Fruit fly (Drosophila melanogaster): ENCODE data around the gene CG45101.
A peak's percentile ranks its signal among the peaks of the same experiment; 100 is the strongest.

CG45101 gene

DNA sequence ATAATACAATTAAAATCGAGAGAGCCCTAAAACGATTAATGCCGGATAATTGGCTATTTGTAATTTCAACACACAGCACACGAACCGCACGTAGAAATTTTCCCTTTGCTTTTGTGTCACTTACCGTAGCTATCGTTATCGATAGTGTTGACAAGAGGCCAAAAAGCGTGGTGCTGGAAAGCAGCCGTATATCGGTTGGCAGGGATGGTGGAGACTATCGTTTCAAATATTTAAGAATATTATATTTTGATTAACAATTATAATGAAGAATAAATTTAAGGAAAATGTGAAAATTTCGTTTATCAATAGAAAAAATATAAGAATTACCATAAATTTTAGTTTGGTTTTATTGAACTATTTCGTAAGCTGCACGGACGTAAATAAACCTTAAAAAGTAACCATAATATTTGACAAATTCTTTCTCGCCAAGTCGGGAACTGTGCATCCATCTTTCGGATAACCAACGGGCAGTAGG is 28.3 kb downstream of the CG45101 start, which contains the start of gene JIL-1 (continued):
- TF ChIP-seq CG13287 (GFP tag; IDR thresholded peaks at IDR 0.05; ENCODE audit: partially characterized antibody) (peak; percentile 88), shn (GFP tag; optimal IDR thresholded peaks at IDR 0.05) (no peak), CG30431 (GFP tag; optimal IDR thresholded peaks at IDR 0.05) (no peak), psq (GFP tag; optimal IDR thresholded peaks at IDR 0.05) (peak; percentile 88), Hmx (GFP tag; optimal IDR thresholded peaks at IDR 0.05) (no peak), Sox100B (GFP tag; optimal IDR thresholded peaks at IDR 0.05) (peak; percentile 29), CG3838 (GFP tag; optimal IDR thresholded peaks at IDR 0.05) (no peak), CG17359 (tag; optimal IDR thresholded peaks at IDR 0.05) (peak; percentile 62), MBD-R2 (GFP tag; IDR thresholded peaks at IDR 0.05) (peak; percentile 88), CG9797 (GFP tag; optimal IDR thresholded peaks at IDR 0.05) (peak; percentile 18), Adf1 (GFP tag; IDR thresholded peaks at IDR 0.05) (peak; percentile 55; the same call in 1 of the 2 replicates), Mrtf (GFP tag; IDR thresholded peaks at IDR 0.05) (peak; percentile 55; the same call in 1 of the 3 replicates), mld (GFP tag; IDR thresholded peaks at IDR 0.05; ENCODE audit: partially characterized antibody) (peak; percentile 79), Poxn (GFP tag; IDR thresholded peaks at IDR 0.05) (no peak), CG8290 (GFP tag; optimal IDR thresholded peaks at IDR 0.05) (peak; percentile 59), CG8290 (tag; optimal IDR thresholded peaks at IDR 0.05) (peak; percentile 9 to 74), CG13894 (tag; optimal IDR thresholded peaks at IDR 0.05) (peak; percentile 31), CG3847 (GFP tag; IDR thresholded peaks at IDR 0.05) (peak; percentile 96), CG7987 (GFP tag; optimal IDR thresholded peaks at IDR 0.05) (peak; percentile 2), repo (GFP tag; optimal IDR thresholded peaks at IDR 0.05) (peak; percentile 19), Dip3 (GFP tag; optimal IDR thresholded peaks at IDR 0.05) (peak; percentile 48), gt (GFP tag; IDR thresholded peaks at IDR 0.05) (no peak), CG17328 (GFP tag; IDR thresholded peaks at IDR 0.05) (peak; percentile 64), Elba2 (GFP tag; optimal IDR thresholded peaks at IDR 0.05) (peak; percentile 40), CG12236 (GFP tag; optimal IDR thresholded peaks at IDR 0.05) (no peak), exex (tag; optimal IDR thresholded peaks at IDR 0.05) (no peak), CG6791 (GFP tag; IDR thresholded peaks at IDR 0.05; ENCODE audit: partially characterized antibody) (peak; percentile 91), eyg (GFP tag; optimal IDR thresholded peaks at IDR 0.05) (no peak), CG1602 (GFP tag; optimal IDR thresholded peaks at IDR 0.05) (peak; percentile 46), sima (GFP tag; optimal IDR thresholded peaks at IDR 0.05) (no peak), so (GFP tag; IDR thresholded peaks at IDR 0.05) (peak; percentile 28; the same call in 2 of the 3 replicates), E2f1 (GFP tag; IDR thresholded peaks at IDR 0.05) (peak; percentile 65), CG12104 (GFP tag; optimal IDR thresholded peaks at IDR 0.05) (no peak), vnd (GFP tag; IDR thresholded peaks at IDR 0.05; ENCODE audit: partially characterized antibody) (peak; percentile 77), en (GFP tag; optimal IDR thresholded peaks at IDR 0.05) (no peak), CG13424 (tag; optimal IDR thresholded peaks at IDR 0.05) (peak; percentile 35), H15 (GFP tag; IDR thresholded peaks at IDR 0.05) (peak; percentile 24; the same call in 1 of the 3 replicates), ERR (GFP tag; optimal IDR thresholded peaks at IDR 0.05) (no peak), trh (GFP tag; optimal IDR thresholded peaks at IDR 0.05) (peak; percentile 8), Fer1 (GFP tag; optimal IDR thresholded peaks at IDR 0.05) (peak; percentile 60), Atf6 (GFP tag; IDR thresholded peaks at IDR 0.05) (peak; percentile 67), BtbVII (GFP tag; optimal IDR thresholded peaks at IDR 0.05) (peak; percentile 39), unpg (GFP tag; optimal IDR thresholded peaks at IDR 0.05) (peak; percentile 30), CG17912 (GFP tag; optimal IDR thresholded peaks at IDR 0.05) (peak; percentile 19), CG12942 (GFP tag; optimal IDR thresholded peaks at IDR 0.05) (peak; percentile 60), tap (tag; optimal IDR thresholded peaks at IDR 0.05) (no peak), Lim3 (GFP tag; IDR thresholded peaks at IDR 0.05) (no peak), Mes4 (GFP tag; optimal IDR thresholded peaks at IDR 0.05) (no peak), Dip2 (GFP tag; IDR thresholded peaks at IDR 0.05) (no peak), NC2β (GFP tag; optimal IDR thresholded peaks at IDR 0.05) (peak; percentile 52), sens-2 (GFP tag; IDR thresholded peaks at IDR 0.05) (no peak), fd96Cb (tag; optimal IDR thresholded peaks at IDR 0.05) (peak; percentile 40)

All from whole organism, embryonic.